Worm (Caenorhabditis elegans) whole organism, L4/young adult: ENCODE measurements around the gene ifd-2.

Experiments used
- W03F9.2 ChIP-seq: fragments of 150-350 bp; optimal IDR thresholded peaks from 2 replicates; lab custom pipeline; 2014; ENCODE audit warnings: missing biosample characterization, missing genetic modification characterization
- dao-5 ChIP-seq: sonication (generic microtip); optimal IDR thresholded peaks from 2 replicates; lab custom pipeline; 2016; ENCODE audit warnings: missing genotype, missing genetic modification characterization, moderate library complexity, missing compliant biosample characterization
- him-1 ChIP-seq: sonication (generic microtip); optimal IDR thresholded peaks from 2 replicates; lab custom pipeline; 2016; ENCODE audit warnings: missing genotype, missing genetic modification reagents, missing genetic modification characterization, missing compliant biosample characterization

DNA sequence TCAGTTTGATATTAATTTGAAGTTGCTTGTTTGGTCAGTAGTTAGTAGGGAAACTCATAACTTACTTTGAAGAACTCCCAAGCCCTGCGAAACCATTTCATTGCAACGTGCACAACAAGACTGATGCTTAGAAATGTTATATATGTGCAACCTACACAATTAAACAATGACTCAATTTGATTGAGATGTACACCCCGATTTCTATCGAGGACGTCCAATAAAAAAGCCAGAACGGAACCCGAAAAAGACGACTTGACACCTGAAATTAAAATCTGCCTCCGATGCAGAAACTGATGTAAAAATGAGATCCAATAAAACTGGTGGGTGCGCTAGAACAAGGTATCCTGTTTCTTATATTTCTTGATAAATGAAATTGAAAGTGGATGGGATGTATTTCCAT lies 30.9 kb downstream of the ifd-2 start, which contains the start of gene T04G9.6:
- TF ChIP-seq W03F9.2 (tag; lab: Kevin White, UChicago), result no peak
- no peak for TF ChIP-seq dao-5 (tag; lab: Kevin White, UChicago)
- TF ChIP-seq him-1, result no peak
